Worm (Caenorhabditis elegans) whole organism, L1 larva: ENCODE measurements around the gene sdpn-1.
A peak's percentile ranks its signal among the peaks of the same experiment; 100 is the strongest.

Source experiments
- C04F5.9 ChIP-seq: sonication (generic microtip); optimal IDR thresholded peaks from 2 replicates; lab custom pipeline; 2016; ENCODE audit warnings: missing genetic modification characterization, missing compliant biosample characterization
- C34B4.2 ChIP-seq: sonication (generic microtip); optimal IDR thresholded peaks from 2 replicates; lab custom pipeline; 2017; ENCODE audit warnings: mild to moderate bottlenecking, missing genetic modification characterization, missing compliant biosample characterization
- F16B12.6 ChIP-seq: fragments of 150-350 bp; optimal IDR thresholded peaks from 2 replicates; lab custom pipeline; 2014; ENCODE audit warnings: missing biosample characterization, missing genetic modification characterization
- aha-1 ChIP-seq: fragments of 150-350 bp; optimal IDR thresholded peaks from 2 replicates; lab custom pipeline; 2014; ENCODE audit warnings: missing biosample characterization, missing genetic modification characterization
- alr-1 ChIP-seq: fragments of 200-800 bp; sonication (Bioruptor generic); optimal IDR thresholded peaks from 2 replicates; lab custom pipeline; 2018; ENCODE audit warnings: borderline replicate concordance, mild to moderate bottlenecking, missing genetic modification characterization, missing compliant biosample characterization
- aly-2 ChIP-seq: fragments of 150-350 bp; optimal IDR thresholded peaks from 2 replicates; lab custom pipeline; 2014; ENCODE audit warnings: missing biosample characterization, missing genetic modification characterization
- blmp-1 ChIP-seq: fragments of 150-350 bp; optimal IDR thresholded peaks from 2 replicates; lab custom pipeline; 2014; ENCODE audit warnings: missing biosample characterization, missing genetic modification characterization
- ceh-63 ChIP-seq: fragments of 200-800 bp; sonication (Bioruptor generic); optimal IDR thresholded peaks from 2 replicates; lab custom pipeline; 2018; ENCODE audit warnings: mild to moderate bottlenecking, missing genetic modification characterization, missing compliant biosample characterization
- ceh-82 ChIP-seq, 3 experiments: fragments of 150-350 bp in 1 of 3; sonication (generic microtip) in 2 of 3; optimal IDR thresholded peaks; 2 replicates each; lab custom pipeline; 2014 to 2017; ENCODE audit warnings: missing biosample characterization in 3 of 3, missing genetic modification characterization in 3 of 3
- ceh-90 ChIP-seq: sonication (generic microtip); optimal IDR thresholded peaks from 2 replicates; lab custom pipeline; 2016; ENCODE audit warnings: missing genetic modification characterization, missing compliant biosample characterization
- dsc-1 ChIP-seq: sonication (generic microtip); optimal IDR thresholded peaks from 2 replicates; lab custom pipeline; 2016; ENCODE audit warnings: mild to moderate bottlenecking, missing genetic modification characterization, missing compliant biosample characterization
- efl-1 ChIP-seq, 4 experiments: fragments of 150-350 bp; optimal IDR thresholded peaks in 3 of 4; peaks in 1 of 4; 1 replicate in 1 of 4; 2 replicates in 3 of 4; lab custom pipeline; 2014; ENCODE audit warnings: missing biosample characterization in 2 of 4, missing genetic modification characterization in 2 of 4, missing genetic modification reagents in 2 of 4
- efl-3 ChIP-seq: fragments of 200-800 bp; sonication (Bioruptor generic); optimal IDR thresholded peaks from 2 replicates; lab custom pipeline; 2018; ENCODE audit warnings: mild to moderate bottlenecking, missing genetic modification characterization, missing compliant biosample characterization
- egl-27 ChIP-seq, 2 experiments: fragments of 150-350 bp in 1 of 2; sonication (generic microtip); optimal IDR thresholded peaks; 3 replicates each; lab custom pipeline; 2017 to 2018; ENCODE audit warnings: missing biosample characterization in 2 of 2, missing genetic modification characterization in 2 of 2, missing genetic modification reagents in 2 of 2
- elt-2 ChIP-seq: sonication (generic microtip); optimal IDR thresholded peaks from 2 replicates; lab custom pipeline; 2016; ENCODE audit warnings: missing genetic modification characterization, mild to moderate bottlenecking, inconsistent platforms, missing compliant biosample characterization, missing genetic modification reagents
- elt-3 ChIP-seq, 6 experiments: fragments of 150-350 bp in 1 of 6; sonication (generic microtip); optimal IDR thresholded peaks; 2 replicates each; lab custom pipeline; 2017 to 2018; ENCODE audit warnings: missing biosample characterization in 6 of 6, missing genetic modification characterization in 6 of 6, inconsistent platforms in 1 of 6
- ets-5 ChIP-seq: fragments of 200-800 bp; sonication (Bioruptor generic); IDR thresholded peaks from 2 replicates; pipeline ENCODE4 v1.3.6; 2022; ENCODE audit warnings: missing genetic modification characterization, missing compliant biosample characterization
- fkh-4 ChIP-seq: sonication (generic microtip); optimal IDR thresholded peaks from 2 replicates; lab custom pipeline; 2016; ENCODE audit warnings: missing compliant biosample characterization, missing genetic modification characterization, borderline replicate concordance
- fkh-8 ChIP-seq: sonication (generic microtip); optimal IDR thresholded peaks from 2 replicates; lab custom pipeline; 2016; ENCODE audit warnings: mild to moderate bottlenecking, missing genetic modification characterization, missing compliant biosample characterization
- fos-1 ChIP-seq: fragments of 150-350 bp; optimal IDR thresholded peaks from 2 replicates; lab custom pipeline; 2014; ENCODE audit warnings: missing biosample characterization, missing genetic modification characterization
- hlh-17 ChIP-seq: fragments of 200-800 bp; sonication (Bioruptor generic); optimal IDR thresholded peaks from 2 replicates; lab custom pipeline; 2018; ENCODE audit warnings: missing genetic modification characterization, mild to moderate bottlenecking, missing compliant biosample characterization, moderate library complexity, borderline replicate concordance
- hpl-2 ChIP-seq: fragments of 150-350 bp; optimal IDR thresholded peaks from 2 replicates; lab custom pipeline; 2014; ENCODE audit warnings: missing biosample characterization, missing genetic modification reagents, missing genetic modification characterization
- irx-1 ChIP-seq: sonication (generic microtip); optimal IDR thresholded peaks from 2 replicates; lab custom pipeline; 2016; ENCODE audit warnings: missing genetic modification characterization, missing compliant biosample characterization
- isw-1 ChIP-seq: fragments of 200-800 bp; sonication (Bioruptor generic); IDR thresholded peaks from 2 replicates; pipeline ENCODE4 v1.3.6; 2022; ENCODE audit warnings: missing genetic modification characterization, missing compliant biosample characterization
- lin-13 ChIP-seq: fragments of 150-350 bp; optimal IDR thresholded peaks from 2 replicates; lab custom pipeline; 2014; ENCODE audit warnings: missing biosample characterization, missing genetic modification reagents, missing genetic modification characterization
- lin-15B ChIP-seq: fragments of 150-350 bp; sonication (generic microtip); optimal IDR thresholded peaks from 3 replicates; lab custom pipeline; 2014; ENCODE audit warnings: missing biosample characterization, missing genetic modification characterization
- lin-39 ChIP-seq: fragments of 150-350 bp; optimal IDR thresholded peaks from 2 replicates; lab custom pipeline; 2014; ENCODE audit warnings: missing biosample characterization, missing genetic modification reagents, missing genetic modification characterization
- mdl-1 ChIP-seq, 2 experiments: fragments of 150-350 bp; optimal IDR thresholded peaks; 2 replicates each; lab custom pipeline; 2014 to 2017; ENCODE audit warnings: missing biosample characterization in 2 of 2, missing genetic modification characterization in 2 of 2, inconsistent platforms in 1 of 2
- mep-1 ChIP-seq: fragments of 150-350 bp; optimal IDR thresholded peaks from 2 replicates; lab custom pipeline; 2014; ENCODE audit warnings: missing biosample characterization, missing genetic modification characterization
- nhr-11 ChIP-seq: fragments of 150-350 bp; optimal IDR thresholded peaks from 2 replicates; lab custom pipeline; 2014; ENCODE audit warnings: missing biosample characterization, missing genetic modification characterization
- nhr-19 ChIP-seq: fragments of 200-800 bp; sonication (Bioruptor generic); conservative IDR thresholded peaks from 2 replicates; pipeline ENCODE4 v1.3.6; 2022; ENCODE audit warnings: missing genetic modification characterization, missing compliant biosample characterization
- nhr-20 ChIP-seq: sonication (generic microtip); optimal IDR thresholded peaks from 2 replicates; lab custom pipeline; 2016; ENCODE audit warnings: mild to moderate bottlenecking, missing genetic modification characterization, missing compliant biosample characterization
- nhr-237 ChIP-seq: fragments of 150-350 bp; optimal IDR thresholded peaks from 2 replicates; lab custom pipeline; 2014; ENCODE audit warnings: missing biosample characterization, missing genetic modification characterization
- nhr-28 ChIP-seq: fragments of 150-350 bp; optimal IDR thresholded peaks from 2 replicates; lab custom pipeline; 2014; ENCODE audit warnings: missing biosample characterization, missing genetic modification characterization
- nhr-71 ChIP-seq: sonication (generic microtip); optimal IDR thresholded peaks from 2 replicates; lab custom pipeline; 2016; ENCODE audit warnings: mild to moderate bottlenecking, missing genetic modification characterization, moderate library complexity, missing compliant biosample characterization
- nhr-76 ChIP-seq: sonication (generic microtip); optimal IDR thresholded peaks from 2 replicates; lab custom pipeline; 2017; ENCODE audit warnings: missing biosample characterization, missing genetic modification characterization
- nhr-85 ChIP-seq: sonication (generic microtip); peaks from one replicate; lab custom pipeline; 2016; ENCODE audit warnings: missing genetic modification characterization, inconsistent platforms, missing compliant biosample characterization
- nhr-90 ChIP-seq: sonication (generic microtip); optimal IDR thresholded peaks from 2 replicates; lab custom pipeline; 2016; ENCODE audit warnings: mild to moderate bottlenecking, missing genetic modification characterization, missing compliant biosample characterization; ENCODE audit not compliant: poor library complexity
- pag-3 ChIP-seq: sonication (generic microtip); optimal IDR thresholded peaks from 2 replicates; lab custom pipeline; 2017; ENCODE audit warnings: missing genetic modification characterization, mild to moderate bottlenecking, missing compliant biosample characterization, antibody characterized with exemption, borderline replicate concordance; ENCODE audit not compliant: insufficient read depth
- pqm-1 ChIP-seq: sonication (generic microtip); optimal IDR thresholded peaks from 3 replicates; lab custom pipeline; 2017; ENCODE audit warnings: missing biosample characterization, missing genetic modification characterization
- rnt-1 ChIP-seq: sonication (generic microtip); optimal IDR thresholded peaks from 2 replicates; lab custom pipeline; 2016; ENCODE audit warnings: mild to moderate bottlenecking, missing genetic modification characterization, moderate library complexity, missing compliant biosample characterization
- snu-23 ChIP-seq: sonication (generic microtip); optimal IDR thresholded peaks from 2 replicates; lab custom pipeline; 2016; ENCODE audit warnings: missing genetic modification characterization, missing compliant biosample characterization
- sptf-1 ChIP-seq: fragments of 150-350 bp; optimal IDR thresholded peaks from 2 replicates; lab custom pipeline; 2014; ENCODE audit warnings: missing biosample characterization, missing genetic modification characterization
- sup-37 ChIP-seq: fragments of 200-800 bp; sonication (Bioruptor generic); optimal IDR thresholded peaks from 2 replicates; lab custom pipeline; 2018; ENCODE audit warnings: mild to moderate bottlenecking, missing genetic modification characterization, missing compliant biosample characterization
- swsn-7 ChIP-seq: sonication (generic microtip); optimal IDR thresholded peaks from 2 replicates; lab custom pipeline; 2016; ENCODE audit warnings: missing genetic modification characterization, missing compliant biosample characterization
- tbx-2 ChIP-seq: sonication (generic microtip); optimal IDR thresholded peaks from 2 replicates; lab custom pipeline; 2016; ENCODE audit warnings: missing genetic modification characterization, missing compliant biosample characterization
- tlp-1 ChIP-seq: fragments of 150-350 bp; optimal IDR thresholded peaks from 2 replicates; lab custom pipeline; 2014; ENCODE audit warnings: missing biosample characterization, missing genetic modification characterization
- unc-130 ChIP-seq: fragments of 150-350 bp; optimal IDR thresholded peaks from 2 replicates; lab custom pipeline; 2017; ENCODE audit warnings: missing biosample characterization, missing genetic modification characterization, inconsistent platforms
- unc-62 ChIP-seq: fragments of 150-350 bp; optimal IDR thresholded peaks from 2 replicates; lab custom pipeline; 2014; ENCODE audit warnings: missing biosample characterization, missing genetic modification reagents, missing genetic modification characterization
- unc-86 ChIP-seq: sonication (generic microtip); optimal IDR thresholded peaks from 2 replicates; lab custom pipeline; 2016; ENCODE audit warnings: missing genetic modification characterization, missing compliant biosample characterization
- xbp-1 ChIP-seq: sonication (generic microtip); optimal IDR thresholded peaks from 2 replicates; lab custom pipeline; 2016; ENCODE audit warnings: missing genetic modification characterization, missing compliant biosample characterization
- zag-1 ChIP-seq: fragments of 150-350 bp; optimal IDR thresholded peaks from 2 replicates; lab custom pipeline; 2014; ENCODE audit warnings: missing biosample characterization, missing genetic modification characterization
- ztf-11 ChIP-seq, 2 experiments: sonication (generic microtip); optimal IDR thresholded peaks; 2 replicates each; lab custom pipeline; 2016 to 2017; ENCODE audit warnings: missing genetic modification characterization in 2 of 2, missing biosample characterization in 1 of 2, missing compliant biosample characterization in 1 of 2

Gene sdpn-1

DNA sequence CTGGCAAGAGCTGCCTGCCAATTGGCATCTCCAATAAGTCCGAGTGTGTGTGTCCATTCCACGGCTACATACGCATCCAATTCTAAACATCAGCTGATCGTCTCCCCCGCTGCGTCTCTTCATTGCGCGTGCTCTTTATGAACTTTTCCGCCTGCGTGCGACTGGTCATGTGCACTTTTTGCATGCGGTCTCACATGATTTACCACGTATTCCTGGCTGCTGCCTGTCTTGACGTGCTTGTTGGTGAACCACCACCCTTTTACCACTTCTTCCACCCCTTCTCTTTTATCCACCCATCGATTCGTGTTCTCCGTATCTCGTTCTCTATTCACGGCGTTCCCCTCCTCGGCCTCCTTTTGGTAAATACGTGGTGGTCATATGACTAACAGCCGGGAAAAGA is 46.5 kb downstream of the sdpn-1 start:
- TF ChIP-seq fkh-4 (tag; lab: Kevin White, UChicago) = peak; percentile 41
- TF ChIP-seq pqm-1 (tag; lab: Kevin White, UChicago) = no peak
- no peak for TF ChIP-seq ets-5 (GFP tag; lab: Robert Waterston, UW)
- peak; percentile 96 for TF ChIP-seq nhr-20 (tag; lab: Kevin White, UChicago)
- peak; percentile 63 for TF ChIP-seq sup-37 (GFP tag; lab: Kevin White, UChicago)
- no peak for TF ChIP-seq hpl-2 (GFP tag; lab: Kevin White, UChicago)
- TF ChIP-seq nhr-71 (tag; lab: Kevin White, UChicago) = peak; percentile 97
- peak; percentile 86 for TF ChIP-seq rnt-1 (tag; lab: Kevin White, UChicago)
- TF ChIP-seq unc-62 = no peak
- no peak for TF ChIP-seq nhr-28 (tag; lab: Kevin White, UChicago)
- peak; percentile 88 for TF ChIP-seq mep-1 (tag; lab: Kevin White, UChicago)
- TF ChIP-seq ztf-11 (tag; optimal IDR thresholded peaks at IDR 0.05; lab: Kevin White, UChicago) = peak in 1 of 2 experiments; percentile 91
- peak; percentile 65 for TF ChIP-seq aha-1 (tag; lab: Kevin White, UChicago)
- TF ChIP-seq irx-1 (tag; lab: Kevin White, UChicago) = peak; percentile 81
- TF ChIP-seq nhr-19 (GFP tag; lab: Robert Waterston, UW) = peak; percentile 86
- no peak for TF ChIP-seq ceh-90 (tag; lab: Kevin White, UChicago)
- TF ChIP-seq efl-1 (optimal IDR thresholded peaks at IDR 0.05; lab: Kevin White, UChicago) = peak; percentile 66 to 83
- peak; percentile 66 to 94 for TF ChIP-seq efl-1 (GFP tag; optimal IDR thresholded peaks at IDR 0.05 in 1 of 2; lab: Kevin White, UChicago)
- TF ChIP-seq nhr-11 = peak; percentile 82
- peak; percentile 88 for TF ChIP-seq xbp-1
- TF ChIP-seq elt-3 (tag; optimal IDR thresholded peaks at IDR 0.05; lab: Kevin White, UChicago) = peak in 1 of 6 experiments; percentile 55
- TF ChIP-seq pag-3 = peak; percentile 90
- no peak for TF ChIP-seq nhr-76 (tag; lab: Kevin White, UChicago)
- TF ChIP-seq snu-23 (GFP tag; lab: Kevin White, UChicago) = peak; percentile 94
- TF ChIP-seq tlp-1 (tag; lab: Kevin White, UChicago) = no peak
- TF ChIP-seq isw-1 (GFP tag; lab: Robert Waterston, UW) = peak; percentile 83
- TF ChIP-seq mdl-1 (tag; optimal IDR thresholded peaks at IDR 0.05; lab: Kevin White, UChicago) = peak in 1 of 2 experiments; percentile 97
- no peak for TF ChIP-seq C34B4.2
- peak; percentile 91 for TF ChIP-seq swsn-7 (tag; lab: Kevin White, UChicago)
- TF ChIP-seq egl-27 (tag; optimal IDR thresholded peaks at IDR 0.05; lab: Kevin White, UChicago) = no peak
- no peak for TF ChIP-seq nhr-237 (tag; lab: Kevin White, UChicago)
- peak; percentile 9 for TF ChIP-seq F16B12.6 (tag; lab: Kevin White, UChicago)
- no peak for TF ChIP-seq alr-1 (tag; lab: Kevin White, UChicago)
- peak; percentile 89 for TF ChIP-seq lin-13 (GFP tag; lab: Kevin White, UChicago)
- TF ChIP-seq ceh-63 (GFP tag; lab: Kevin White, UChicago) = no peak
- peak; percentile 48 for TF ChIP-seq fos-1 (tag; lab: Kevin White, UChicago)
- TF ChIP-seq unc-130 (tag; lab: Kevin White, UChicago) = peak; percentile 61
- TF ChIP-seq zag-1 (tag; lab: Kevin White, UChicago) = no peak
- no peak for TF ChIP-seq hlh-17 (GFP tag; lab: Kevin White, UChicago)
- TF ChIP-seq efl-3 (GFP tag; lab: Kevin White, UChicago) = no peak
- TF ChIP-seq ceh-82 (tag; optimal IDR thresholded peaks at IDR 0.05; lab: Kevin White, UChicago) = peak; percentile 44 to 80 (median 75)
- TF ChIP-seq blmp-1 (tag; lab: Kevin White, UChicago) = peak; percentile 60
- peak; percentile 64 for TF ChIP-seq lin-39
- TF ChIP-seq dsc-1 (tag; lab: Kevin White, UChicago) = peak; percentile 98
- TF ChIP-seq elt-2 (tag; lab: Kevin White, UChicago) = peak; percentile 69
- no peak for TF ChIP-seq lin-15B (tag; lab: Kevin White, UChicago)
- TF ChIP-seq aly-2 (tag; lab: Kevin White, UChicago) = no peak
- TF ChIP-seq nhr-85 (tag; lab: Kevin White, UChicago) = peak; percentile 93
- TF ChIP-seq unc-86 (tag; lab: Kevin White, UChicago) = peak; percentile 97
- peak; percentile 99 for TF ChIP-seq fkh-8 (tag; lab: Kevin White, UChicago)
- no peak for TF ChIP-seq sptf-1 (tag; lab: Kevin White, UChicago)
- TF ChIP-seq C04F5.9 (tag; lab: Kevin White, UChicago) = peak; percentile 44
- peak; percentile 75 for TF ChIP-seq nhr-90 (tag; lab: Kevin White, UChicago)
- peak; percentile 95 for TF ChIP-seq tbx-2 (tag; lab: Kevin White, UChicago)
